Worm (Caenorhabditis elegans) whole organism, L4 larva: Measurements from ENCODE around the gene ctsa-4.1.
A peak's percentile ranks its signal among the peaks of the same experiment; 100 is the strongest.

ENCODE experiments used
- F26F4.8 ChIP-seq: fragments of 200-800 bp; sonication (Bioruptor generic); conservative IDR thresholded peaks from 2 replicates; pipeline ENCODE4 v1.3.6; 2022; ENCODE audit warnings: missing genetic modification characterization, missing compliant biosample characterization
- Y48G9A.11 ChIP-seq: fragments of 200-800 bp; sonication (Bioruptor generic); IDR thresholded peaks from 2 replicates; pipeline ENCODE4 v1.3.6; 2022; ENCODE audit warnings: missing genetic modification reagents, missing genetic modification characterization, missing compliant biosample characterization
- Y5F2A.4 ChIP-seq: fragments of 200-800 bp; sonication (Bioruptor generic); optimal IDR thresholded peaks from 2 replicates; lab custom pipeline; 2018; ENCODE audit warnings: mild to moderate bottlenecking, missing genetic modification characterization, missing compliant biosample characterization
- ZK337.2 ChIP-seq: fragments of 200-800 bp; sonication (Bioruptor generic); IDR thresholded peaks from 2 replicates; pipeline ENCODE4 v1.3.6; 2022; ENCODE audit warnings: missing genetic modification reagents, missing genetic modification characterization, missing compliant biosample characterization
- ZK546.5 ChIP-seq, 2 experiments: sonication (generic microtip); optimal IDR thresholded peaks; 2 replicates each; lab custom pipeline; 2017; ENCODE audit warnings: missing biosample characterization in 2 of 2, missing genetic modification characterization in 2 of 2
- ceh-32 ChIP-seq: sonication (generic microtip); optimal IDR thresholded peaks from 2 replicates; lab custom pipeline; 2016; ENCODE audit warnings: mild to moderate bottlenecking, missing genetic modification characterization, missing compliant biosample characterization; ENCODE audit not compliant: poor library complexity
- ceh-62 ChIP-seq: sonication (generic microtip); optimal IDR thresholded peaks from 2 replicates; lab custom pipeline; 2017; ENCODE audit warnings: missing biosample characterization, missing genetic modification characterization
- cey-2 ChIP-seq: sonication (generic microtip); optimal IDR thresholded peaks from 3 replicates; lab custom pipeline; 2017; ENCODE audit warnings: missing genetic modification characterization, mild to moderate bottlenecking, missing compliant biosample characterization, antibody characterized with exemption, borderline replicate concordance; ENCODE audit not compliant: insufficient read depth
- ctbp-1 ChIP-seq: fragments of 200-800 bp; sonication (Bioruptor generic); IDR thresholded peaks from 2 replicates; pipeline ENCODE4 v1.3.6; 2022; ENCODE audit warnings: missing genetic modification reagents, missing genetic modification characterization, missing compliant biosample characterization
- daf-12 ChIP-seq: fragments of 150-350 bp; optimal IDR thresholded peaks from 2 replicates; lab custom pipeline; 2014; ENCODE audit warnings: missing biosample characterization, missing genetic modification reagents, missing genetic modification characterization
- daf-16 ChIP-seq, 3 experiments: sonication (generic microtip); optimal IDR thresholded peaks; 2 replicates each; lab custom pipeline; 2016 to 2017; ENCODE audit warnings: missing genetic modification characterization in 3 of 3, missing genetic modification reagents in 3 of 3, mild to moderate bottlenecking in 2 of 3, missing compliant biosample characterization in 2 of 3, missing biosample characterization in 1 of 3, moderate library complexity in 1 of 3
- dmd-6 ChIP-seq: fragments of 200-800 bp; sonication (Bioruptor generic); IDR thresholded peaks from 2 replicates; pipeline ENCODE4 v1.3.6; 2022; ENCODE audit warnings: missing genetic modification reagents, missing genetic modification characterization, missing compliant biosample characterization
- dmd-8 ChIP-seq: fragments of 200-800 bp; sonication (Bioruptor generic); IDR thresholded peaks from 2 replicates; pipeline ENCODE4 v1.3.6; 2022; ENCODE audit warnings: missing genetic modification characterization, missing compliant biosample characterization
- dmd-9 ChIP-seq: fragments of 200-800 bp; sonication (Bioruptor generic); IDR thresholded peaks from 2 replicates; pipeline ENCODE4 v1.3.6; 2022; ENCODE audit warnings: missing genetic modification reagents, missing genetic modification characterization, missing compliant biosample characterization
- fos-1 ChIP-seq: fragments of 150-350 bp; optimal IDR thresholded peaks from 2 replicates; lab custom pipeline; 2014; ENCODE audit warnings: missing biosample characterization, missing genetic modification characterization
- hif-1 ChIP-seq, 2 experiments: sonication (generic microtip); optimal IDR thresholded peaks; 2 replicates each; lab custom pipeline; 2016 to 2017; ENCODE audit warnings: missing compliant biosample characterization in 2 of 2, missing genetic modification characterization in 2 of 2, missing genetic modification reagents in 2 of 2, missing genotype in 2 of 2, mild to moderate bottlenecking in 1 of 2
- hlh-30 ChIP-seq: sonication (generic microtip); optimal IDR thresholded peaks from 2 replicates; lab custom pipeline; 2017; ENCODE audit warnings: antibody characterized with exemption, mild to moderate bottlenecking, missing genetic modification characterization, missing compliant biosample characterization; ENCODE audit not compliant: insufficient read depth
- hmg-1.1 ChIP-seq: fragments of 200-800 bp; sonication (Bioruptor generic); IDR thresholded peaks from 2 replicates; pipeline ENCODE4 v1.3.6; 2022; ENCODE audit warnings: missing genetic modification reagents, missing genetic modification characterization, missing compliant biosample characterization
- lin-13 ChIP-seq: fragments of 150-350 bp; optimal IDR thresholded peaks from 2 replicates; lab custom pipeline; 2014; ENCODE audit warnings: missing biosample characterization, missing genetic modification reagents, missing genetic modification characterization
- lin-38 ChIP-seq: fragments of 200-800 bp; sonication (Bioruptor generic); IDR thresholded peaks from 2 replicates; pipeline ENCODE4 v1.3.6; 2022; ENCODE audit warnings: missing genetic modification reagents, missing genetic modification characterization, missing compliant biosample characterization
- lsy-2 ChIP-seq, 2 experiments: fragments of 150-350 bp in 1 of 2; sonication (generic microtip) in 1 of 2; optimal IDR thresholded peaks; 2 replicates each; lab custom pipeline; 2014 to 2017; ENCODE audit warnings: missing biosample characterization in 2 of 2, missing genetic modification characterization in 2 of 2
- madf-9 ChIP-seq: fragments of 200-800 bp; sonication (Bioruptor generic); conservative IDR thresholded peaks from 2 replicates; pipeline ENCODE4 v1.3.6; 2022; ENCODE audit warnings: missing genetic modification reagents, missing genetic modification characterization, missing compliant biosample characterization
- mep-1 ChIP-seq: fragments of 150-350 bp; sonication (generic microtip); optimal IDR thresholded peaks from 3 replicates; lab custom pipeline; 2014; ENCODE audit warnings: missing biosample characterization, missing genetic modification characterization
- mxl-2 ChIP-seq: fragments of 200-800 bp; sonication (Bioruptor generic); conservative IDR thresholded peaks from 2 replicates; pipeline ENCODE4 v1.3.6; 2022; ENCODE audit warnings: missing genetic modification reagents, missing genetic modification characterization, missing compliant biosample characterization
- nhr-102 ChIP-seq: sonication (generic microtip); optimal IDR thresholded peaks from 2 replicates; lab custom pipeline; 2016; ENCODE audit warnings: mild to moderate bottlenecking, missing genetic modification characterization, moderate library complexity, missing compliant biosample characterization
- nhr-11 ChIP-seq: fragments of 150-350 bp; optimal IDR thresholded peaks from 2 replicates; lab custom pipeline; 2014; ENCODE audit warnings: missing biosample characterization, missing genetic modification characterization
- nhr-42 ChIP-seq: fragments of 200-800 bp; sonication (Bioruptor generic); IDR thresholded peaks from 2 replicates; pipeline ENCODE4 v1.3.6; 2022; ENCODE audit warnings: missing genetic modification characterization, missing compliant biosample characterization
- nhr-77 ChIP-seq: fragments of 150-350 bp; optimal IDR thresholded peaks from 2 replicates; lab custom pipeline; 2014; ENCODE audit warnings: missing biosample characterization, missing genetic modification characterization
- pha-4 ChIP-seq, 2 experiments: fragments of 150-350 bp in 1 of 2; fragments of 200-800 bp in 1 of 2; sonication (Bioruptor generic) in 1 of 2; IDR thresholded peaks in 1 of 2; optimal IDR thresholded peaks in 1 of 2; 2 replicates each; pipeline versions ENCODE4 v1.3.6 to Lab custom; 2014 to 2022; ENCODE audit warnings: missing genetic modification characterization in 2 of 2, missing genetic modification reagents in 2 of 2, missing biosample characterization in 1 of 2, missing compliant biosample characterization in 1 of 2
- pqm-1 ChIP-seq: sonication (generic microtip); optimal IDR thresholded peaks from 2 replicates; lab custom pipeline; 2017; ENCODE audit warnings: missing biosample characterization, missing genetic modification characterization
- rbr-2 ChIP-seq: sonication (generic microtip); optimal IDR thresholded peaks from 2 replicates; lab custom pipeline; 2016; ENCODE audit warnings: missing genotype, missing genetic modification characterization, missing compliant biosample characterization
- skn-1 ChIP-seq: fragments of 150-350 bp; optimal IDR thresholded peaks from 2 replicates; lab custom pipeline; 2014; ENCODE audit warnings: missing biosample characterization, missing genetic modification characterization
- snpc-4 ChIP-seq: fragments of 150-350 bp; optimal IDR thresholded peaks from 2 replicates; lab custom pipeline; 2014; ENCODE audit warnings: missing biosample characterization, missing genetic modification characterization
- spr-3 ChIP-seq: fragments of 200-800 bp; sonication (Bioruptor generic); optimal IDR thresholded peaks from 2 replicates; lab custom pipeline; 2018; ENCODE audit warnings: mild to moderate bottlenecking, missing genetic modification characterization, missing compliant biosample characterization
- tra-1 ChIP-seq: fragments of 200-800 bp; sonication (Bioruptor generic); IDR thresholded peaks from 2 replicates; pipeline ENCODE4 v1.3.6; 2022; ENCODE audit warnings: missing genetic modification reagents, missing genetic modification characterization, missing compliant biosample characterization
- zag-1 ChIP-seq: fragments of 150-350 bp; optimal IDR thresholded peaks from 2 replicates; lab custom pipeline; 2014; ENCODE audit warnings: missing biosample characterization, missing genetic modification characterization
- zfp-2 ChIP-seq: sonication (generic microtip); optimal IDR thresholded peaks from 2 replicates; lab custom pipeline; 2016; ENCODE audit warnings: mild to moderate bottlenecking, missing genetic modification characterization, missing compliant biosample characterization
- zfp-3 ChIP-seq: fragments of 200-800 bp; sonication (Bioruptor generic); conservative IDR thresholded peaks from 2 replicates; pipeline ENCODE4 v1.3.6; 2022; ENCODE audit warnings: missing genetic modification reagents, missing genetic modification characterization, missing compliant biosample characterization
- zip-2 ChIP-seq: fragments of 150-350 bp; optimal IDR thresholded peaks from 2 replicates; lab custom pipeline; 2014; ENCODE audit warnings: missing biosample characterization, missing genetic modification characterization

The ctsa-4.1 gene

DNA sequence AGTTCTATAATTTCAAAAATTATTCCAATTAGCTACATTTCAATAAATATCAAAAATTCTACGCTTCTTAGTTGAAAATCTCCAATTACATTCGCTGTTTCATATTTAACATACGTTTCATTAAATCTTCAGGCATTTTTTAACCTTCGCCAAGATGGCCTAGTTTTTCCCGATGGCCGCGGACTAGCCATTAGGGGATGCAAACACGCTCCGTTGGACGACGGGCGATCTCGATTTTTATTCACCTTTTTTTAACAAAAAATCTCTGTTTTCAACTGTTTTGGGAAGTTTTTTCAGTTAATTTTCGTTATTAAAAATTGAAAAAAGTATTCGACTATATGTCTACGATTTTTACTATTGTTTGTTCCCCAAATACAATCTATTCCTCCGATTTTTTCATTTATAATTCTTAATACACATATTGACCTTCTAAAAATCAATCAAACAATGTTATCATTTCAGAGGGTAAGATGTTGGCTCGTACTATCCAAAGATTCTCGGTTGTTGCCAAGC, 16.4 kb downstream of the ctsa-4.1 start, which contains the start of gene F58F12.1 (continued):
- no peak for TF ChIP-seq daf-12 (tag; lab: Kevin White, UChicago)
- TF ChIP-seq snpc-4: no peak
- TF ChIP-seq madf-9 (GFP tag; lab: Robert Waterston, UW): no peak
- TF ChIP-seq lin-38 (GFP tag; lab: Robert Waterston, UW): peak; percentile 94
- no peak for TF ChIP-seq skn-1 (tag; lab: Kevin White, UChicago)
- TF ChIP-seq hif-1 (tag; optimal IDR thresholded peaks at IDR 0.05; lab: Kevin White, UChicago): peak in 1 of 2 experiments; percentile 75
- peak; percentile 21 for TF ChIP-seq nhr-11
- no peak for TF ChIP-seq daf-16 (GFP tag; optimal IDR thresholded peaks at IDR 0.05; lab: Kevin White, UChicago)
- peak; percentile 50 for TF ChIP-seq daf-16 (tag; optimal IDR thresholded peaks at IDR 0.05; lab: Kevin White, UChicago)
- peak; percentile 14; the same call in 1 of the 2 replicates for TF ChIP-seq dmd-6 (GFP tag; lab: Robert Waterston, UW)
- TF ChIP-seq pha-4 (GFP tag; IDR thresholded peaks at IDR 0.05; lab: Robert Waterston, UW): no peak
- no peak for TF ChIP-seq pha-4 (tag; optimal IDR thresholded peaks at IDR 0.05; lab: Kevin White, UChicago)
- TF ChIP-seq hlh-30 (tag; lab: Kevin White, UChicago): peak; percentile 52

DNA sequence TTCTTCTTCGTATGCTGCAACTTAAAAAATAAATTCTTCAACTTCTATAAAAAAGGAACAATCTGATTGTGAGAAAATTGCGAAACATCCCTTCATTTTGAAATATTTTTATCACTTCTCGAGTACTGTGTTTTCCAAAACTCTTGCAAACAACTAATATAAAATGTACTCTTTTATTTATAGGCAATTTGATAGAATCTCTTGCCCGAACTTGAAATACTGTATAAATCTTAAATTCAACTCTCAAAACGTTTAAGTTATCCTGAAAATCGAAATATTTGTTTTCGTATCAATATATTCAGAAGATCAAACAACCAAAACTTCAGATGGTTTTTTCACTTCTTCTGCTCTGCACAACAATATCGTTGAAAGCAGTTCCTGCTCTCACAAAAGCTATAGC, 19.7 kb downstream of the ctsa-4.1 start, which contains the start of gene F58F12.4:
TSS of gene F58F12.4 (plus strand) at position 301 of the 400 bp plus-strand sequence.
- TF ChIP-seq nhr-102 (tag; lab: Kevin White, UChicago) (no peak), mxl-2 (GFP tag; lab: Robert Waterston, UW) (no peak), hmg-1.1 (GFP tag; lab: Robert Waterston, UW) (no peak), ZK337.2 (no peak), tra-1 (GFP tag; lab: Robert Waterston, UW) (no peak), lin-13 (GFP tag; lab: Kevin White, UChicago) (no peak), zip-2 (tag; lab: Kevin White, UChicago) (no peak), fos-1 (tag; lab: Kevin White, UChicago) (no peak), nhr-77 (tag; lab: Kevin White, UChicago) (no peak)

DNA sequence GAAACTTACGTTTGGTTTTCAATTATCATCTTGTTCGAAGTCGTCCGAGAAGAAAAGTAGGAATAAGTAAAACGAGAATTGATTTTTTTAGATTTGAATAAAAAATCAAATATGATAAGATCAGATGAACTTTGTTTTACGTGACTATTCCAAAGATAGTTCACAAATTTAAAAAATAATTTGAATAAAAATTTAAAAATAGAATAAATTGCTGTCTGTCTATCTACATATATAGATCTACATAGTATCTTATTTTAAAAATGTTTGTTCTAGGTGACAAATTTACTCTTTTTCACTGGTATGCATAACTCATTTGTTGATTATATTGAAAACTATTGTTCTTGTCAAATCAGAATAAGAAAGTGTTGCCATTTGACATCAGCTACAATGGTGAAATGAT, 21.1 kb downstream of the ctsa-4.1 start, which contains the start of gene F58F12.2:
TSS of gene F58F12.2 (minus strand) at position 101 of the 400 bp plus-strand sequence.
- TF ChIP-seq cey-2 (tag; lab: Kevin White, UChicago) (no peak), rbr-2 (tag; lab: Kevin White, UChicago) (no peak), spr-3 (no peak), zfp-3 (GFP tag; lab: Robert Waterston, UW) (no peak), lsy-2 (tag; optimal IDR thresholded peaks at IDR 0.05; lab: Kevin White, UChicago) (no peak), ctbp-1 (GFP tag; lab: Robert Waterston, UW) (no peak), pqm-1 (tag; lab: Kevin White, UChicago) (no peak), Y5F2A.4 (GFP tag; lab: Kevin White, UChicago) (no peak), nhr-102 (tag; lab: Kevin White, UChicago) (no peak), daf-16 (GFP tag; optimal IDR thresholded peaks at IDR 0.05; lab: Kevin White, UChicago) (no peak), daf-16 (tag; optimal IDR thresholded peaks at IDR 0.05; lab: Kevin White, UChicago) (no peak)

DNA sequence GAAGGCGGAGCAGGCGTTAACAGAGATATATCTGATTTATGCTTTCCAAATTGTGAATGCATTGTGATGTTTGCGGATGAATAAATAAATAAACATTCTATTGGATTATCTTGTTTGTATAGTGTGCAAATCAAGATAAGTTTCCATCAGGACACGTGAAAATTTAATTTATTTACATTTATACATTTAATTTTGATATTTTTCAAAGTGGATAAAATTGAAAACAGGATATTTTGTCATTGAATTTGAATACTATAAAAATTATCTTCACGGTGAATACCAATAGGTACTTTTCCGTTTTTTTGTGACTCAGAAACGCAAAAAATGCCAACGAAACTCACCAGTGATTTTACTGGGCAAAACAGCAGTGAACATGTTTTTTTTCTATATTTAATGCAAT, 24.4 kb downstream of the ctsa-4.1 start, which contains the start of gene F58F12.3:
TSS of gene F58F12.3 (minus strand) at position 101 of the 400 bp plus-strand sequence.
- TF ChIP-seq Y48G9A.11 (GFP tag; lab: Robert Waterston, UW) (no peak), ceh-62 (no peak), nhr-42 (GFP tag; lab: Robert Waterston, UW) (no peak), spr-3 (no peak), mxl-2 (GFP tag; lab: Robert Waterston, UW) (no peak), dmd-8 (no peak), dmd-9 (GFP tag; lab: Robert Waterston, UW) (no peak), lsy-2 (tag; optimal IDR thresholded peaks at IDR 0.05; lab: Kevin White, UChicago) (no peak), zfp-2 (tag; lab: Kevin White, UChicago) (no peak), ceh-32 (no peak), mep-1 (no peak), zag-1 (tag; lab: Kevin White, UChicago) (no peak), ZK546.5 (tag; optimal IDR thresholded peaks at IDR 0.05; lab: Kevin White, UChicago) (no peak), F26F4.8 (no peak)
